Fruit fly (Drosophila melanogaster): Measurements from ENCODE around the gene D1.

DNA sequence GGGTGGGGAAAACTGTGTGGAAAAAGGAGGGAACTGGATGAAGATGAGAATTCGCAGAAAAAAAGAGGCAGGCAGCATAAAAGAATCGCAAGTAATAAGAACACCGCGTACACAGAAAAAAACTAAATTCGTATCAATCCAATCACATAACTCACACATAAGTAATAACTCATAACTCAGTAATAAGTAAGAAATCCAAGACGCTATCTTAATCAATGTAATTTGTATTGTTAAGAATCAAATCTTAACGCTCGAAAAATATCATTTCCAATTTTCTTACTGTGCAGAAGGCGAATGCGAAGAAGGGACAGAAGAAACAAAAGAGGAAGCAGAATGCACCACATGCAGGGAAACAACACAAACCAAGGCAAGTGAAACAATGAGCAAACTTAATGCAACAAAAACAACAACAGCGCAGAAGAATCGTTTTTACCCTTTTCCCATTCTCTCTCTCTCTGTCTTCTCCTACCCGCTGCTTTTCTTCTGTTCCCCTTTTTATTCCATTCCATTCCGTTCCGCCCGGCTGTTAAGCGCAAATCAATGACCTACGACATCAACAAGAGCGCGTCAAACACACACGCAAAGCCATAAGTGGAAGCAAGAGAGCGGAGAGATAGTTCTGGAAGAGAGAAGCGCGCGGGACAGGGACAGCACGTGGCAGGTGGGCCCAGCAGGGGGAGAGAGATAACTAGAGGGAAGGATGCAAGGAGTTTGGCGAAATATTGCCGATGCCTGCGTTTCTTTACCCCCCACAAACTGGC lies 11.2 kb downstream of the D1 start:
- TF ChIP-seq CG1620 (GFP tag; optimal IDR thresholded peaks at IDR 0.05) (peak; percentile 43), bab1 (GFP tag; optimal IDR thresholded peaks at IDR 0.05) (peak; percentile 93), Crg-1 (GFP tag; optimal IDR thresholded peaks at IDR 0.05) (peak; percentile 47), pad (GFP tag; optimal IDR thresholded peaks at IDR 0.05) (peak; percentile 98), ovo (GFP tag; optimal IDR thresholded peaks at IDR 0.05) (no peak), CG7045 (GFP tag; optimal IDR thresholded peaks at IDR 0.05) (peak; percentile 37)

Data from whole organism, adult.